Fruit fly (Drosophila melanogaster) whole organism, embryonic: ENCODE results near the gene Srp14.

ENCODE experiments used
- Abd-B ChIP-seq: fragments of 200-800 bp; sonication (Bioruptor generic); optimal IDR thresholded peaks from 2 replicates; lab custom pipeline; 2018; ENCODE audit warnings: missing biosample characterization, mild to moderate bottlenecking, missing genetic modification characterization, moderate library complexity
- Bdp1 ChIP-seq: fragments of 200-800 bp; sonication (Bioruptor generic); optimal IDR thresholded peaks from 3 replicates; lab custom pipeline; 2016; ENCODE audit warnings: missing biosample characterization, missing genetic modification characterization
- CG10147 ChIP-seq: fragments of 200-800 bp; sonication (Bioruptor generic); optimal IDR thresholded peaks from 2 replicates; lab custom pipeline; 2019; ENCODE audit warnings: missing biosample characterization, mild to moderate bottlenecking, missing genetic modification characterization, moderate library complexity
- CG1024 ChIP-seq: fragments of 200-800 bp; sonication (Bioruptor generic); IDR thresholded peaks from 2 replicates; pipeline ENCODE4 v1.3.6; 2022; ENCODE audit warnings: missing biosample characterization, missing genetic modification characterization
- CG10431 ChIP-seq: fragments of 200-800 bp; sonication (Bioruptor generic); optimal IDR thresholded peaks from 3 replicates; lab custom pipeline; 2018; ENCODE audit warnings: missing biosample characterization, mild to moderate bottlenecking, missing genetic modification characterization
- CG10979 ChIP-seq: fragments of 200-800 bp; sonication (Bioruptor generic); optimal IDR thresholded peaks from 2 replicates; lab custom pipeline; 2018; ENCODE audit warnings: missing biosample characterization, mild to moderate bottlenecking, missing genetic modification characterization, moderate library complexity
- CG13424 ChIP-seq: fragments of 200-800 bp; sonication (Bioruptor generic); optimal IDR thresholded peaks from 2 replicates; lab custom pipeline; 2019; ENCODE audit warnings: missing biosample characterization, mild to moderate bottlenecking, missing genetic modification characterization, moderate library complexity
- CG14441 ChIP-seq: fragments of 200-800 bp; sonication (Bioruptor generic); IDR thresholded peaks from 2 replicates; pipeline ENCODE4 v1.3.6; 2022; ENCODE audit warnings: missing biosample characterization, missing genetic modification characterization
- CG17359 ChIP-seq: fragments of 200-800 bp; sonication (Bioruptor generic); optimal IDR thresholded peaks from 3 replicates; lab custom pipeline; 2018; ENCODE audit warnings: missing biosample characterization, mild to moderate bottlenecking, missing genetic modification characterization, moderate library complexity
- CG2678 ChIP-seq: fragments of 200-800 bp; sonication (Bioruptor generic); optimal IDR thresholded peaks from 3 replicates; lab custom pipeline; 2019; ENCODE audit warnings: missing biosample characterization, mild to moderate bottlenecking, missing genetic modification characterization, moderate library complexity
- CG30403 ChIP-seq: fragments of 200-800 bp; sonication (Bioruptor generic); optimal IDR thresholded peaks from 3 replicates; lab custom pipeline; 2016; ENCODE audit warnings: missing biosample characterization, missing genetic modification characterization
- CG32772 ChIP-seq: fragments of 200-800 bp; sonication (Bioruptor generic); IDR thresholded peaks from 2 replicates; pipeline ENCODE4 v1.3.6; 2022; ENCODE audit warnings: missing biosample characterization, missing genetic modification characterization
- CG3838 ChIP-seq: fragments of 200-800 bp; sonication (Bioruptor generic); optimal IDR thresholded peaks from 3 replicates; lab custom pipeline; 2016; ENCODE audit warnings: missing biosample characterization, missing genetic modification characterization
- CG3995 ChIP-seq: fragments of 200-800 bp; sonication (Bioruptor generic); optimal IDR thresholded peaks from 3 replicates; lab custom pipeline; 2016; ENCODE audit warnings: missing biosample characterization, missing genetic modification characterization
- CG43689 ChIP-seq: fragments of 200-800 bp; sonication (Bioruptor generic); IDR thresholded peaks from 2 replicates; pipeline ENCODE4 v1.3.6; 2022; ENCODE audit warnings: missing biosample characterization, missing genetic modification characterization
- CG4730 ChIP-seq: fragments of 200-800 bp; sonication (Bioruptor generic); IDR thresholded peaks from 2 replicates; pipeline ENCODE4 v1.3.6; 2022; ENCODE audit warnings: missing biosample characterization, missing genetic modification characterization
- CG6272 ChIP-seq: fragments of 200-800 bp; sonication (Bioruptor generic); IDR thresholded peaks from 2 replicates; pipeline ENCODE4 v1.3.6; 2022; ENCODE audit warnings: missing biosample characterization, missing genetic modification characterization
- CG7745 ChIP-seq: fragments of 200-800 bp; sonication (Bioruptor generic); optimal IDR thresholded peaks from 2 replicates; lab custom pipeline; 2018; ENCODE audit warnings: missing biosample characterization, mild to moderate bottlenecking, missing genetic modification characterization, moderate library complexity
- CG8765 ChIP-seq: fragments of 200-800 bp; sonication (Bioruptor generic); IDR thresholded peaks from 2 replicates; pipeline ENCODE4 v1.3.6; 2022; ENCODE audit warnings: missing biosample characterization, missing genetic modification characterization
- Dip3 ChIP-seq: fragments of 200-800 bp; sonication (Bioruptor generic); optimal IDR thresholded peaks from 3 replicates; lab custom pipeline; 2016; ENCODE audit warnings: missing biosample characterization, missing genetic modification characterization
- Gsc ChIP-seq: fragments of 200-800 bp; sonication (Bioruptor generic); IDR thresholded peaks from 2 replicates; pipeline ENCODE4 v1.3.6; 2022; ENCODE audit warnings: missing biosample characterization, missing genetic modification characterization
- Hand ChIP-seq: fragments of 200-800 bp; sonication (Bioruptor generic); optimal IDR thresholded peaks from 2 replicates; lab custom pipeline; 2017; ENCODE audit warnings: mild to moderate bottlenecking, missing biosample characterization, missing genetic modification reagents, missing genetic modification characterization
- Hr51 ChIP-seq, 2 experiments: fragments of 200-800 bp; sonication (Bioruptor generic); optimal IDR thresholded peaks; 2 replicates in 1 of 2; 3 replicates in 1 of 2; lab custom pipeline; 2016 to 2018; ENCODE audit warnings: missing biosample characterization in 2 of 2, missing genetic modification characterization in 2 of 2, mild to moderate bottlenecking in 1 of 2, moderate library complexity in 1 of 2
- Lim3 ChIP-seq: fragments of 200-800 bp; sonication (Bioruptor generic); IDR thresholded peaks from 2 replicates; pipeline ENCODE4 v1.3.6; 2022; ENCODE audit warnings: missing biosample characterization, missing genetic modification characterization
- Ravus ChIP-seq: fragments of 200-800 bp; sonication (Bioruptor generic); IDR thresholded peaks from 2 replicates; pipeline ENCODE4 v1.3.6; 2022; ENCODE audit warnings: missing biosample characterization, missing genetic modification characterization
- Rx ChIP-seq: fragments of 200-800 bp; sonication (Bioruptor generic); IDR thresholded peaks from 2 replicates; pipeline ENCODE4 v1.3.6; 2022; ENCODE audit warnings: missing biosample characterization, missing genetic modification characterization
- Sox100B ChIP-seq: fragments of 200-800 bp; sonication (Bioruptor generic); optimal IDR thresholded peaks from 3 replicates; lab custom pipeline; 2018; ENCODE audit warnings: missing biosample characterization, mild to moderate bottlenecking, missing genetic modification characterization
- Trl ChIP-seq, 3 experiments: fragments of >200 bp in 2 of 3; fragments of 200-800 bp in 1 of 3; sonication (Bioruptor generic) in 1 of 3; optimal IDR thresholded peaks; 2 replicates in 1 of 3; 3 replicates in 2 of 3; lab custom pipeline; 2016 to 2017; ENCODE audit warnings: missing biosample characterization in 1 of 3, missing genetic modification characterization in 1 of 3
- Usf ChIP-seq: fragments of 200-800 bp; sonication (Bioruptor generic); optimal IDR thresholded peaks from 2 replicates; lab custom pipeline; 2017; ENCODE audit warnings: missing genotype, missing biosample characterization, missing genetic modification characterization
- chif ChIP-seq, 2 experiments: fragments of 200-800 bp; sonication (Bioruptor generic); optimal IDR thresholded peaks; 3 replicates each; lab custom pipeline; 2016; ENCODE audit warnings: missing biosample characterization in 2 of 2, missing genetic modification characterization in 2 of 2
- dm ChIP-seq: fragments of 200-800 bp; sonication (Bioruptor generic); optimal IDR thresholded peaks from 3 replicates; lab custom pipeline; 2016; ENCODE audit warnings: missing biosample characterization, missing genetic modification characterization
- fd102C ChIP-seq: fragments of 200-800 bp; sonication (Bioruptor generic); optimal IDR thresholded peaks from 2 replicates; lab custom pipeline; 2018; ENCODE audit warnings: missing biosample characterization, mild to moderate bottlenecking, missing genetic modification characterization, moderate library complexity
- fd64A ChIP-seq: fragments of 200-800 bp; sonication (Bioruptor generic); optimal IDR thresholded peaks from 3 replicates; lab custom pipeline; 2018; ENCODE audit warnings: missing biosample characterization, mild to moderate bottlenecking, missing genetic modification characterization
- gcm ChIP-seq: fragments of 200-800 bp; sonication (Bioruptor generic); optimal IDR thresholded peaks from 2 replicates; lab custom pipeline; 2019; ENCODE audit warnings: missing biosample characterization, mild to moderate bottlenecking, missing genetic modification characterization, moderate library complexity
- gcm2 ChIP-seq: fragments of 200-800 bp; sonication (Bioruptor generic); optimal IDR thresholded peaks from 2 replicates; lab custom pipeline; 2016; ENCODE audit warnings: missing biosample characterization, missing genetic modification characterization
- gsb ChIP-seq: fragments of 200-800 bp; sonication (Bioruptor generic); IDR thresholded peaks from 2 replicates; pipeline ENCODE4 v1.3.6; 2022; ENCODE audit warnings: missing biosample characterization, missing genetic modification characterization
- her ChIP-seq: fragments of 200-800 bp; sonication (Bioruptor generic); optimal IDR thresholded peaks from 2 replicates; lab custom pipeline; 2016; ENCODE audit warnings: missing biosample characterization, missing genetic modification characterization
- jing ChIP-seq: fragments of 200-800 bp; sonication (Bioruptor generic); optimal IDR thresholded peaks from 2 replicates; lab custom pipeline; 2018; ENCODE audit warnings: missing biosample characterization, mild to moderate bottlenecking, missing genetic modification characterization
- kay ChIP-seq: fragments of 200-800 bp; sonication (Bioruptor generic); optimal IDR thresholded peaks from 2 replicates; lab custom pipeline; 2016; ENCODE audit warnings: missing biosample characterization, missing genetic modification characterization
- kni ChIP-seq: fragments of 200-800 bp; sonication (Bioruptor generic); optimal IDR thresholded peaks from 3 replicates; lab custom pipeline; 2017; ENCODE audit warnings: mild to moderate bottlenecking, missing biosample characterization, missing genetic modification reagents, missing genetic modification characterization
- nau ChIP-seq: fragments of 200-800 bp; sonication (Bioruptor generic); optimal IDR thresholded peaks from 3 replicates; lab custom pipeline; 2017; ENCODE audit warnings: missing biosample characterization, mild to moderate bottlenecking, missing genetic modification characterization, missing genetic modification reagents
- org-1 ChIP-seq: fragments of 200-800 bp; sonication (Bioruptor generic); optimal IDR thresholded peaks from 2 replicates; lab custom pipeline; 2017; ENCODE audit warnings: missing biosample characterization, missing genetic modification characterization
- peb ChIP-seq: fragments of 200-800 bp; sonication (Bioruptor generic); IDR thresholded peaks from 2 replicates; pipeline ENCODE4 v1.3.6; 2022; ENCODE audit warnings: missing biosample characterization, missing genetic modification characterization
- phol ChIP-seq: fragments of 200-800 bp; sonication (Bioruptor generic); optimal IDR thresholded peaks from 3 replicates; lab custom pipeline; 2018; ENCODE audit warnings: missing biosample characterization, mild to moderate bottlenecking, missing genetic modification characterization, moderate library complexity
- psq ChIP-seq: fragments of 200-800 bp; sonication (Bioruptor generic); optimal IDR thresholded peaks from 2 replicates; lab custom pipeline; 2017; ENCODE audit warnings: missing biosample characterization, missing genetic modification characterization
- pum ChIP-seq: fragments of 200-800 bp; sonication (Bioruptor generic); optimal IDR thresholded peaks from 2 replicates; lab custom pipeline; 2016; ENCODE audit warnings: missing biosample characterization, missing genetic modification characterization
- tup ChIP-seq: fragments of 200-800 bp; sonication (Bioruptor generic); optimal IDR thresholded peaks from 2 replicates; lab custom pipeline; 2016; ENCODE audit warnings: missing biosample characterization, mild to moderate bottlenecking, missing genetic modification characterization, moderate library complexity
- zen2 ChIP-seq: fragments of 200-800 bp; sonication (Bioruptor generic); IDR thresholded peaks from 3 replicates; pipeline ENCODE4 v1.3.6; 2022; ENCODE audit warnings: missing biosample characterization, missing genetic modification characterization; ENCODE audit not compliant: partially characterized antibody

Gene Srp14

dm6 chr3R:20557415-20558105 is 22.4 kb upstream of the Srp14 start, which contains the start of the genes DPCoAC and CG5180 (continued):
- TF ChIP-seq CG10979 (tag; lab: Kevin White, UChicago) (peak; percentile 38), kni (GFP tag; lab: Kevin White, UChicago) (peak; percentile 47), CG10147 (GFP tag; lab: Kevin White, UChicago) (peak; percentile 38), CG7745 (tag; lab: Kevin White, UChicago) (no peak), CG14441 (GFP tag; lab: Robert Waterston, UW) (peak; percentile 80), CG17359 (tag; lab: Kevin White, UChicago) (peak; percentile 56), gcm2 (GFP tag; lab: Kevin White, UChicago) (no peak), CG3838 (peak; percentile 46), Hr51 (GFP tag; optimal IDR thresholded peaks at IDR 0.05; lab: Kevin White, UChicago) (peak; percentile 66 to 70), zen2 (0 out of 3 replicates have a peak, but pooled peaks have one; percentile 5), Hand (GFP tag; lab: Kevin White, UChicago) (peak; percentile 15), fd102C (GFP tag; lab: Kevin White, UChicago) (no peak), peb (GFP tag; lab: Robert Waterston, UW) (0 out of 2 replicates have a peak, but pooled peaks have one; percentile 28), Sox100B (peak; percentile 48), CG3995 (GFP tag; lab: Kevin White, UChicago) (peak; percentile 0), Usf (GFP tag; lab: Kevin White, UChicago) (peak; percentile 39), Abd-B (peak; percentile 61), org-1 (GFP tag; lab: Kevin White, UChicago) (no peak), chif (GFP tag; optimal IDR thresholded peaks at IDR 0.05; lab: Kevin White, UChicago) (peak; percentile 30 to 64), Ravus (GFP tag; lab: Robert Waterston, UW) (0 out of 2 replicates have a peak, but pooled peaks have one; percentile 19), pum (peak; percentile 64), Trl (optimal IDR thresholded peaks at IDR 0.05; lab: Kevin White, UChicago) (no peak), Trl (GFP tag; optimal IDR thresholded peaks at IDR 0.05; lab: Kevin White, UChicago) (peak; percentile 38), kay (peak; percentile 5), gcm (GFP tag; lab: Kevin White, UChicago) (no peak), her (GFP tag; lab: Kevin White, UChicago) (peak; percentile 51), Lim3 (GFP tag; lab: Robert Waterston, UW) (no peak), CG8765 (GFP tag; lab: Robert Waterston, UW) (no peak; the same call in 1 of the 2 replicates), dm (GFP tag; lab: Kevin White, UChicago) (peak; percentile 67), fd64A (GFP tag; lab: Kevin White, UChicago) (no peak), CG32772 (GFP tag; lab: Robert Waterston, UW) (peak; percentile 57; the same call in 1 of the 2 replicates), CG1024 (peak; percentile 58; the same call in 1 of the 2 replicates), CG43689 (GFP tag; lab: Robert Waterston, UW) (0 out of 2 replicates have a peak, but pooled peaks have one; percentile 33), CG10431 (GFP tag; lab: Kevin White, UChicago) (peak; percentile 2), Bdp1 (GFP tag; lab: Kevin White, UChicago) (no peak), CG13424 (tag; lab: Kevin White, UChicago) (peak; percentile 61), CG4730 (GFP tag; lab: Robert Waterston, UW) (peak; percentile 56; the same call in 1 of the 2 replicates), psq (GFP tag; lab: Kevin White, UChicago) (peak; percentile 36), Rx (GFP tag; lab: Robert Waterston, UW) (peak; percentile 30; the same call in 1 of the 2 replicates), nau (GFP tag; lab: Kevin White, UChicago) (no peak), phol (tag; lab: Kevin White, UChicago) (peak; percentile 67), CG30403 (peak; percentile 73), CG2678 (tag; lab: Kevin White, UChicago) (peak; percentile 56), jing (no peak), Dip3 (GFP tag; lab: Kevin White, UChicago) (peak; percentile 75), tup (GFP tag; lab: Kevin White, UChicago) (peak; percentile 1), CG6272 (GFP tag; lab: Robert Waterston, UW) (peak; percentile 80), gsb (GFP tag; lab: Robert Waterston, UW) (0 out of 2 replicates have a peak, but pooled peaks have one; percentile 40), Gsc (GFP tag; lab: Robert Waterston, UW) (no peak)
